Fruit fly (Drosophila melanogaster): ENCODE data around the gene CG3036.

Gene CG3036

DNA sequence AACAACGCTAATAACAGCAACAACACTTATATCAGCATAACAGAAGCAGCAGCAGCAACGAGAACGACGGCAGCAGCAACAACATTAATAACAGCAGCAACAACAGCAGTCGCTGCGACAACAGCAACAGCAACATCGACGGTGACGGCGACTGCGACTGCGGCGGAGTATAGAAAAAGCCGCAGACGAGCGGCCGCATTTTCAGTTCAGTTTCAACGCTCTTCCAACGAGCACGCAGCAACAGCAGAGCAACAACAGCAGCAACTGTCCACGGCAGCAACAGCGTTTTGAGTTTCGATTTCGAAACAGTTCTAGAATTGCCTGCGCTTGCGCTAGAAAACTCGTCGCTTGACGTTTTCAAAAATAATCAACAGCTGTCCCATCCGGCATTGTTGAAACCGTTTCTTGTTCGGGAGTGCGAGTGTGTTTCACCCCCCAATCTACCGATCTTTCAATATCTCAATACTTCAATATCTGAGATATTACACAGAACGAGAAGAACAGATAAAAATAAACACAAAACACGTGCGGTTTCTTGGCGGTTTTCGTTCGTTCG is at the start of gene CG3036:
TSS of gene CG3036 (plus strand) at position 199 of the 556 bp plus-strand sequence.
- TF ChIP-seq tj (GFP tag; optimal IDR thresholded peaks at IDR 0.05): no peak
- no peak for TF ChIP-seq pad (GFP tag; optimal IDR thresholded peaks at IDR 0.05)
- TF ChIP-seq Crg-1 (GFP tag; optimal IDR thresholded peaks at IDR 0.05): peak; percentile 25
- peak; percentile 15 for TF ChIP-seq CG33017 (tag; optimal IDR thresholded peaks at IDR 0.05)
- no peak for TF ChIP-seq toe (GFP tag; optimal IDR thresholded peaks at IDR 0.05)
- peak; percentile 26 for TF ChIP-seq CG7101 (tag; optimal IDR thresholded peaks at IDR 0.05)
- no peak for TF ChIP-seq ovo (GFP tag; optimal IDR thresholded peaks at IDR 0.05)
- TF ChIP-seq bab1 (GFP tag; optimal IDR thresholded peaks at IDR 0.05): peak; percentile 17
- TF ChIP-seq Mnt (GFP tag; optimal IDR thresholded peaks at IDR 0.05): peak; percentile 63
- TF ChIP-seq CG12768 (GFP tag; optimal IDR thresholded peaks at IDR 0.05): no peak
- no peak for TF ChIP-seq CG1620 (GFP tag; optimal IDR thresholded peaks at IDR 0.05)
- no peak for TF ChIP-seq CG14711 (tag; optimal IDR thresholded peaks at IDR 0.05)
- no peak for TF ChIP-seq kay (GFP tag; ENCODE audit: borderline replicate concordance)
- TF ChIP-seq cic (GFP tag; optimal IDR thresholded peaks at IDR 0.05): peak; percentile 66
- peak; percentile 3 for TF ChIP-seq Hr96 (GFP tag; optimal IDR thresholded peaks at IDR 0.05)
- TF ChIP-seq CG7045 (GFP tag; optimal IDR thresholded peaks at IDR 0.05): no peak
- no peak for TF ChIP-seq Clk (GFP tag; optimal IDR thresholded peaks at IDR 0.05)
- TF ChIP-seq CG5204 (GFP tag; optimal IDR thresholded peaks at IDR 0.05): no peak
- TF ChIP-seq cnc (optimal IDR thresholded peaks at IDR 0.05): no peak
- no peak for TF ChIP-seq CG11617 (GFP tag; optimal IDR thresholded peaks at IDR 0.05)

DNA sequence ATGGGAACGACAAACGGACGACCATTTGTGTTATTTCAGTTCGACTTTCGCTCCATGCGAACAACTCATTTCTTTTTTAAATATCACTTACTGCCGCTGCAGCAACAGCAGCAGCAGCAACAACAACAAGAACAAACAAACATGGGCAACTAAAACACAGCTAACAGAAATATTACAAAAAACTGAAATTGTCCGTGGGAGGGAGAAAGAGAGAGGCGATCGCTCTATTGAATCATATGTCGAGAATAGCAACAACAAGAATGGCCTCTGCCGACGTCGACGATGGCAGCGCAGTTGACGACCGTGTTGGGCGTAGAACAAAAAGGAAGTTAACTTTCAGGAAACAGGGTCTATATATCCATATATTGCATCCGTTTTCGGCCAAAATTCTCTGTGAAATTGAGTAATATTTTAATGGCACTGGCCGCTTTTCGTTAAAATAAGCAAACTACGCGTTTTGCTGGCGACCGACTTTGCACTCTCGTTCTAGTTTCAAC is 45.2 kb upstream of the CG3036 start:
- TF ChIP-seq CG12768 (GFP tag; optimal IDR thresholded peaks at IDR 0.05) (peak; percentile 36), tj (GFP tag; optimal IDR thresholded peaks at IDR 0.05) (no peak)

DNA sequence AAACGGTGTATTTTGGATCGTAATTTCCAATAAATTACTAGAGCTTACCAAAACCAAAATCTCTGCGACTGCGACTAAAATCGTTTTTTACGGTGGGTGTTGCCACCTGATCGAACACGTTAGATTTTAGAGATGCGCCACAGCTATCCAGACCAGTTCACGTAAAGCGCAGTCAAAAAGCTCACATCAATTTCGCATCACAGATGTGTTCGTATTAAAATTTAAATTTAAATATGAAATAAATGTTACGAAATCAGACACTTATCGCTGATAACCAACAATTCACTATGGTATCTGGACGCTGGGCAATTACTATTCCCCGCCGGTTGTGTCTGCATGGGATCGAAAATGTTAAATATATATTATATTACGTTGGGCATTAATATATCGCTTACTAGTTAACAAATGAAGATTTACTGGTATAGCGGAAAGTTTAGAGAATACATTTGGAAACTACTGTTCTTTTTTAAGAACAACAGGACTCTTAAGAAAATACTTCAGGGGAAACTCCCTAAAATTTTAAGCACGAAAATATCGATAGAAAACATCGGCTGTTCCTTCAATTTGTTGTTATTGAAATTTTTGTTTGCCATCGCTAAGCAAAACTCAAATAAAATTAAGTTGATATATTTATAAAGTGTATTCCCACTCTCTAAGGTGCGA is 44.6 kb upstream of the CG3036 start, which contains the start of the genes mxt and CG11927:
TSS of gene mxt (minus strand) at position 105 of the 663 bp plus-strand sequence.
TSS of gene CG11927 (plus strand) at position 576 of the 663 bp plus-strand sequence.
- TF ChIP-seq kay (GFP tag; ENCODE audit: borderline replicate concordance): no peak
- TF ChIP-seq ovo (GFP tag; optimal IDR thresholded peaks at IDR 0.05): peak; percentile 42
- TF ChIP-seq CG12768 (GFP tag; optimal IDR thresholded peaks at IDR 0.05): no peak
- peak; percentile 33 for TF ChIP-seq pad (GFP tag; optimal IDR thresholded peaks at IDR 0.05)
- TF ChIP-seq CG11617 (GFP tag; optimal IDR thresholded peaks at IDR 0.05): peak; percentile 47
- peak; percentile 28 for TF ChIP-seq Mnt (GFP tag; optimal IDR thresholded peaks at IDR 0.05)
- TF ChIP-seq CG1620 (GFP tag; optimal IDR thresholded peaks at IDR 0.05): peak; percentile 53
- TF ChIP-seq cnc (optimal IDR thresholded peaks at IDR 0.05): no peak
- peak; percentile 12 for TF ChIP-seq CG14711 (tag; optimal IDR thresholded peaks at IDR 0.05)
- TF ChIP-seq CG7101 (tag; optimal IDR thresholded peaks at IDR 0.05): peak; percentile 27
- peak; percentile 3 for TF ChIP-seq tj (GFP tag; optimal IDR thresholded peaks at IDR 0.05)
- no peak for TF ChIP-seq cic (GFP tag; optimal IDR thresholded peaks at IDR 0.05)
- TF ChIP-seq Crg-1 (GFP tag; optimal IDR thresholded peaks at IDR 0.05): peak; percentile 29
- TF ChIP-seq CG33017 (tag; optimal IDR thresholded peaks at IDR 0.05): no peak
- TF ChIP-seq CG7045 (GFP tag; optimal IDR thresholded peaks at IDR 0.05): no peak
- no peak for TF ChIP-seq CG5204 (GFP tag; optimal IDR thresholded peaks at IDR 0.05)

DNA sequence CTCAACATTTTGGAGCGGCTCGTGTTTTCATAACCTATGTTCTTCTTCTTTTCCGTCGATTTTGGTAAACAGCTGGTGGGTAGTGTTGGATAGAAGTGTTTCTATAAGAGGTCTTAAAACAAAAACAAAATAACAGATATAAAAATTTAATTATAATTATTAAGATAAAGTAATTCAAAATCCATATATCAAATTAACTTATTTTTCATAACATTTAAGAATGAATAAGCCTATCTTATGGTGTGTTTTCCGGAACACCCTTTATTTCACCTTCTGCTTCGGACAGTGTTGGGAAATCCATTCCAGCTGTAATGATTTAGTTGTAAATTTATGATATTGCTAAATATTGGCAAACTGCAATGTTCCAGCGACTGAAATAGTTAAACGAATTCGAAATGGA is 41.6 kb upstream of the CG3036 start, which contains the start of the genes mRpS2 and Mon1:
TSS of gene mRpS2 (minus strand) at position 64 of the 400 bp plus-strand sequence.
TSS of gene Mon1 (plus strand) at position 286 of the 400 bp plus-strand sequence.
- TF ChIP-seq pad (GFP tag; optimal IDR thresholded peaks at IDR 0.05) (peak; percentile 87), CG7101 (tag; optimal IDR thresholded peaks at IDR 0.05) (peak; percentile 98), Clk (GFP tag; optimal IDR thresholded peaks at IDR 0.05) (peak; percentile 86), toe (GFP tag; optimal IDR thresholded peaks at IDR 0.05) (peak; percentile 89), CG12768 (GFP tag; optimal IDR thresholded peaks at IDR 0.05) (peak; percentile 96), cnc (optimal IDR thresholded peaks at IDR 0.05) (no peak), Crg-1 (GFP tag; optimal IDR thresholded peaks at IDR 0.05) (peak; percentile 93), bab1 (GFP tag; optimal IDR thresholded peaks at IDR 0.05) (peak; percentile 94), Hr96 (GFP tag; optimal IDR thresholded peaks at IDR 0.05) (peak; percentile 72), CG7045 (GFP tag; optimal IDR thresholded peaks at IDR 0.05) (peak; percentile 93), CG1620 (GFP tag; optimal IDR thresholded peaks at IDR 0.05) (peak; percentile 87), CG5204 (GFP tag; optimal IDR thresholded peaks at IDR 0.05) (peak; percentile 80), CG14711 (tag; optimal IDR thresholded peaks at IDR 0.05) (peak; percentile 97), Mnt (GFP tag; optimal IDR thresholded peaks at IDR 0.05) (peak; percentile 81), CG33017 (tag; optimal IDR thresholded peaks at IDR 0.05) (peak; percentile 97), CG11617 (GFP tag; optimal IDR thresholded peaks at IDR 0.05) (peak; percentile 92), cic (GFP tag; optimal IDR thresholded peaks at IDR 0.05) (peak; percentile 38), ovo (GFP tag; optimal IDR thresholded peaks at IDR 0.05) (peak; percentile 72), tj (GFP tag; optimal IDR thresholded peaks at IDR 0.05) (peak; percentile 68), kay (GFP tag; ENCODE audit: borderline replicate concordance) (no peak)

DNA sequence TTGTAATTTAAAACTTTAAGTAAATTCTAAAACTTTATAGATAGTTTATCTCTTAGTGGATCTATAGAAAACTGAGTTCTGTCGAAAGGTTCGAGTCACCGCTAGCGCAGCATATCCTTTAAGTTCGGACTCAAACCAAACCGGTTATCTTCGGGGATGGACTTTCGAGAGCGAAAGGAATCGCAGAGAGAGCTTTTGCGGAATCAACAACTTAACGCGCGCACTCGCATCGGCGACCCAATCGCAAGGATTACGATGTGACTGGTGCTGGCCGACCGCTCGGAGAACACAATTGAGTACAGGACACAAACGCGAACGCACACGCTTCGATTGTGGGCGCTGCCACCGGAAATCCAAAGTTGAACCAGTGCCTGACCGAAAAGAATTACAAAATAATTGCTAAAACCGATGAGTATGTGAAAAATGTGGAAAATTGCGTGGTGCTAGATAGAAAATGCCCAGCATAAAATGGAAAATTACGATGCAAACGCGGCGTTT is 39.3 kb upstream of the CG3036 start, which contains the start of gene smog:
TSS of gene smog (plus strand) at position 260 of the 498 bp plus-strand sequence.
- TF ChIP-seq Clk (GFP tag; optimal IDR thresholded peaks at IDR 0.05) (no peak), cnc (optimal IDR thresholded peaks at IDR 0.05) (no peak), ovo (GFP tag; optimal IDR thresholded peaks at IDR 0.05) (no peak), tj (GFP tag; optimal IDR thresholded peaks at IDR 0.05) (no peak), pad (GFP tag; optimal IDR thresholded peaks at IDR 0.05) (no peak), Hr96 (GFP tag; optimal IDR thresholded peaks at IDR 0.05) (no peak), cic (GFP tag; optimal IDR thresholded peaks at IDR 0.05) (no peak), CG14711 (tag; optimal IDR thresholded peaks at IDR 0.05) (no peak), bab1 (GFP tag; optimal IDR thresholded peaks at IDR 0.05) (no peak), CG33017 (tag; optimal IDR thresholded peaks at IDR 0.05) (no peak), toe (GFP tag; optimal IDR thresholded peaks at IDR 0.05) (no peak)

All from whole organism, adult.